Worm (Caenorhabditis elegans): ENCODE data around the gene col-121.

ce11 chrIV:9371126-9371525 lies 24.9 kb downstream of the col-121 start, which contains the start of gene fbxc-58:
- TF ChIP-seq nhr-23 (tag; optimal IDR thresholded peaks at IDR 0.05): no peak
- no peak for TF ChIP-seq nhr-67 (tag; optimal IDR thresholded peaks at IDR 0.05)
